Worm (Caenorhabditis elegans) whole organism, L1 larva: ENCODE results near the gene flap-1.

Experiments used
- F16B12.6 ChIP-seq: fragments of 150-350 bp; optimal IDR thresholded peaks from 2 replicates; lab custom pipeline; 2014; ENCODE audit warnings: missing biosample characterization, missing genetic modification characterization
- aha-1 ChIP-seq: fragments of 150-350 bp; optimal IDR thresholded peaks from 2 replicates; lab custom pipeline; 2014; ENCODE audit warnings: missing biosample characterization, missing genetic modification characterization
- dpl-1 ChIP-seq, 3 experiments: fragments of 150-350 bp in 2 of 3; sonication (generic microtip) in 1 of 3; optimal IDR thresholded peaks; 2 replicates each; lab custom pipeline; 2014 to 2017; ENCODE audit warnings: missing biosample characterization in 3 of 3, missing genetic modification characterization in 3 of 3, missing genetic modification reagents in 3 of 3
- efl-3 ChIP-seq: fragments of 200-800 bp; sonication (Bioruptor generic); optimal IDR thresholded peaks from 2 replicates; lab custom pipeline; 2018; ENCODE audit warnings: mild to moderate bottlenecking, missing genetic modification characterization, missing compliant biosample characterization
- egl-27 ChIP-seq, 2 experiments: fragments of 150-350 bp in 1 of 2; sonication (generic microtip); optimal IDR thresholded peaks; 3 replicates each; lab custom pipeline; 2017 to 2018; ENCODE audit warnings: missing biosample characterization in 2 of 2, missing genetic modification characterization in 2 of 2, missing genetic modification reagents in 2 of 2
- elt-3 ChIP-seq, 6 experiments: fragments of 150-350 bp in 1 of 6; sonication (generic microtip); optimal IDR thresholded peaks; 2 replicates each; lab custom pipeline; 2017 to 2018; ENCODE audit warnings: missing biosample characterization in 6 of 6, missing genetic modification characterization in 6 of 6, inconsistent platforms in 1 of 6
- fkh-10 ChIP-seq: sonication (generic microtip); optimal IDR thresholded peaks from 2 replicates; lab custom pipeline; 2017; ENCODE audit warnings: missing biosample characterization, missing genetic modification reagents, missing genetic modification characterization
- lin-13 ChIP-seq: fragments of 150-350 bp; optimal IDR thresholded peaks from 2 replicates; lab custom pipeline; 2014; ENCODE audit warnings: missing biosample characterization, missing genetic modification reagents, missing genetic modification characterization
- lin-39 ChIP-seq: fragments of 150-350 bp; optimal IDR thresholded peaks from 2 replicates; lab custom pipeline; 2014; ENCODE audit warnings: missing biosample characterization, missing genetic modification reagents, missing genetic modification characterization
- nhr-19 ChIP-seq: fragments of 200-800 bp; sonication (Bioruptor generic); conservative IDR thresholded peaks from 2 replicates; pipeline ENCODE4 v1.3.6; 2022; ENCODE audit warnings: missing genetic modification characterization, missing compliant biosample characterization
- nhr-28 ChIP-seq: fragments of 150-350 bp; optimal IDR thresholded peaks from 2 replicates; lab custom pipeline; 2014; ENCODE audit warnings: missing biosample characterization, missing genetic modification characterization
- tlp-1 ChIP-seq: fragments of 150-350 bp; optimal IDR thresholded peaks from 2 replicates; lab custom pipeline; 2014; ENCODE audit warnings: missing biosample characterization, missing genetic modification characterization
- unc-30 ChIP-seq: sonication (generic microtip); optimal IDR thresholded peaks from 2 replicates; lab custom pipeline; 2017; ENCODE audit warnings: missing biosample characterization, missing genetic modification characterization

DNA sequence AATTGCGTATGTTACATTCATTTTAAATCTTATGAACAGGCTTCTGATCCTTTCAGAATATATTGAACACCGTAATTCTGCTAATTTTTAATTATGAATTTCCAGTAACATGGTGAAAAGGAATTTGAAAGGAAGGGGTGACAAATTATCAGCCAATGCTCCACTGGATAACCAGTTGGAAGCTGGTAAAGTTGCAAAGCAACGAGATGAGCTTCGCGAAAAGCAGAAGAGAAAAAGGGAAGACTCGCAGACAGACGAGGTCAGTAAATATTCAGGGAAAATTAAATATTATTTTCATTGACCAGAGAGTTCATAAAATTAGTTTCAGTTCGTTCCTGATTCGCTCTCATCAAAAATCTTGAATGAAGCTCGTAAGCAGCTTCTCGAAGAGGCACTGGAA, 3.3 kb upstream of the flap-1 start, which contains the start of gene byn-1:
- TF ChIP-seq nhr-28 (tag; lab: Kevin White, UChicago), result no peak
- TF ChIP-seq efl-3 (GFP tag; lab: Kevin White, UChicago), result no peak
- TF ChIP-seq aha-1 (tag; lab: Kevin White, UChicago), result no peak
- TF ChIP-seq egl-27 (tag; optimal IDR thresholded peaks at IDR 0.05; lab: Kevin White, UChicago), result no peak
- no peak for TF ChIP-seq elt-3 (tag; optimal IDR thresholded peaks at IDR 0.05; lab: Kevin White, UChicago)
- no peak for TF ChIP-seq dpl-1 (GFP tag; optimal IDR thresholded peaks at IDR 0.05; lab: Kevin White, UChicago)
- no peak for TF ChIP-seq lin-39
- no peak for TF ChIP-seq nhr-19 (GFP tag; lab: Robert Waterston, UW)
- no peak for TF ChIP-seq F16B12.6 (tag; lab: Kevin White, UChicago)
- TF ChIP-seq unc-30, result no peak
- no peak for TF ChIP-seq fkh-10 (GFP tag; lab: Kevin White, UChicago)
- TF ChIP-seq tlp-1, result no peak
- no peak for TF ChIP-seq lin-13 (GFP tag; lab: Kevin White, UChicago)
